Fruit fly (Drosophila melanogaster): ENCODE measurements around the gene CG42750.

The CG42750 gene

dm6 chr2L:18325120-18325581, 49.6 kb upstream of the CG42750 start (continued):
- TF ChIP-seq klu (GFP tag; IDR thresholded peaks at IDR 0.05) (peak; percentile 40; the same call in 1 of the 2 replicates), NFAT (GFP tag; IDR thresholded peaks at IDR 0.05) (no peak; the same call in 1 of the 2 replicates), CG10321 (GFP tag; IDR thresholded peaks at IDR 0.05) (no peak), CG17385 (GFP tag; optimal IDR thresholded peaks at IDR 0.05) (peak; percentile 79), CG8924 (tag; optimal IDR thresholded peaks at IDR 0.05) (peak; percentile 82), odd (GFP tag; optimal IDR thresholded peaks at IDR 0.05) (peak; percentile 57), Taf1 (GFP tag; IDR thresholded peaks at IDR 0.05) (0 out of 2 replicates have a peak, but pooled peaks have one; percentile 31), sima (GFP tag; optimal IDR thresholded peaks at IDR 0.05) (peak; percentile 45), CG1832 (GFP tag; optimal IDR thresholded peaks at IDR 0.05) (no peak), gfzf (GFP tag; optimal IDR thresholded peaks at IDR 0.05) (no peak), run (tag; optimal IDR thresholded peaks at IDR 0.05) (peak; percentile 38), CG17612 (GFP tag; IDR thresholded peaks at IDR 0.05) (no peak; the same call in 1 of the 2 replicates), abd-A (tag; optimal IDR thresholded peaks at IDR 0.05) (no peak), pzg (GFP tag; optimal IDR thresholded peaks at IDR 0.05) (no peak), cad (GFP tag; optimal IDR thresholded peaks at IDR 0.05) (no peak), gro (GFP tag; optimal IDR thresholded peaks at IDR 0.05) (peak; percentile 6), Six4 (GFP tag; optimal IDR thresholded peaks at IDR 0.05) (peak; percentile 76), GATAe (GFP tag; conservative IDR thresholded peaks at IDR 0.05) (peak; percentile 91), CG5245 (GFP tag; optimal IDR thresholded peaks at IDR 0.05) (peak; percentile 85), CG14050 (GFP tag; IDR thresholded peaks at IDR 0.05) (peak; percentile 78), ara (GFP tag; IDR thresholded peaks at IDR 0.05) (peak; percentile 87), grn (GFP tag; optimal IDR thresholded peaks at IDR 0.05) (peak; percentile 98), Side (GFP tag; optimal IDR thresholded peaks at IDR 0.05) (peak; percentile 80), dati (GFP tag; IDR thresholded peaks at IDR 0.05) (peak; percentile 80), CG10959 (GFP tag; IDR thresholded peaks at IDR 0.05) (peak; percentile 76; the same call in 1 of the 2 replicates), grau (tag; optimal IDR thresholded peaks at IDR 0.05) (peak; percentile 82), wdn (GFP tag; IDR thresholded peaks at IDR 0.05) (peak; percentile 46; the same call in 1 of the 2 replicates), CG17912 (GFP tag; optimal IDR thresholded peaks at IDR 0.05) (no peak), E2f1 (GFP tag; IDR thresholded peaks at IDR 0.05) (peak; percentile 81), CG11398 (GFP tag; optimal IDR thresholded peaks at IDR 0.05) (peak; percentile 72), Dbx (GFP tag; IDR thresholded peaks at IDR 0.05) (peak; percentile 61; the same call in 2 of the 3 replicates), da (GFP tag; optimal IDR thresholded peaks at IDR 0.05) (peak; percentile 59), Ets97D (GFP tag; optimal IDR thresholded peaks at IDR 0.05) (peak; percentile 40), CG10565 (GFP tag; optimal IDR thresholded peaks at IDR 0.05) (no peak), bsh (GFP tag; optimal IDR thresholded peaks at IDR 0.05) (peak in 1 of 2 experiments; percentile 94), ERR (GFP tag; optimal IDR thresholded peaks at IDR 0.05) (peak; percentile 33), lbe (GFP tag; optimal IDR thresholded peaks at IDR 0.05) (no peak), H2.0 (GFP tag; IDR thresholded peaks at IDR 0.05) (peak; percentile 81), HLH4C (GFP tag; IDR thresholded peaks at IDR 0.05; ENCODE audit: partially characterized antibody) (no peak), Kr (GFP tag; optimal IDR thresholded peaks at IDR 0.05) (peak; percentile 51), CG8281 (tag; optimal IDR thresholded peaks at IDR 0.05) (peak; percentile 68), CG13287 (GFP tag; IDR thresholded peaks at IDR 0.05; ENCODE audit: partially characterized antibody) (no peak), croc (GFP tag; conservative IDR thresholded peaks at IDR 0.05) (peak; percentile 73), Spps (tag; optimal IDR thresholded peaks at IDR 0.05) (peak; percentile 51), ci (GFP tag; IDR thresholded peaks at IDR 0.05) (peak; percentile 96), Poxn (GFP tag; IDR thresholded peaks at IDR 0.05) (no peak), CG10462 (GFP tag; optimal IDR thresholded peaks at IDR 0.05) (peak; percentile 50), CG1233 (GFP tag; optimal IDR thresholded peaks at IDR 0.05) (peak; percentile 84), btn (GFP tag; optimal IDR thresholded peaks at IDR 0.05) (peak; percentile 77), CG16815 (GFP tag; optimal IDR thresholded peaks at IDR 0.05) (peak; percentile 64), CG14014 (GFP tag; IDR thresholded peaks at IDR 0.05) (peak; percentile 81)

Measured in whole organism, embryonic.